Worm (Caenorhabditis elegans) whole organism, L4/young adult: ENCODE results near the gene srd-50.

ENCODE experiments used
- W03F9.2 ChIP-seq: fragments of 150-350 bp; optimal IDR thresholded peaks from 2 replicates; lab custom pipeline; 2014; ENCODE audit warnings: missing biosample characterization, missing genetic modification characterization
- dao-5 ChIP-seq: sonication (generic microtip); optimal IDR thresholded peaks from 2 replicates; lab custom pipeline; 2016; ENCODE audit warnings: missing genotype, missing genetic modification characterization, moderate library complexity, missing compliant biosample characterization
- him-1 ChIP-seq: sonication (generic microtip); optimal IDR thresholded peaks from 2 replicates; lab custom pipeline; 2016; ENCODE audit warnings: missing genotype, missing genetic modification reagents, missing genetic modification characterization, missing compliant biosample characterization

DNA sequence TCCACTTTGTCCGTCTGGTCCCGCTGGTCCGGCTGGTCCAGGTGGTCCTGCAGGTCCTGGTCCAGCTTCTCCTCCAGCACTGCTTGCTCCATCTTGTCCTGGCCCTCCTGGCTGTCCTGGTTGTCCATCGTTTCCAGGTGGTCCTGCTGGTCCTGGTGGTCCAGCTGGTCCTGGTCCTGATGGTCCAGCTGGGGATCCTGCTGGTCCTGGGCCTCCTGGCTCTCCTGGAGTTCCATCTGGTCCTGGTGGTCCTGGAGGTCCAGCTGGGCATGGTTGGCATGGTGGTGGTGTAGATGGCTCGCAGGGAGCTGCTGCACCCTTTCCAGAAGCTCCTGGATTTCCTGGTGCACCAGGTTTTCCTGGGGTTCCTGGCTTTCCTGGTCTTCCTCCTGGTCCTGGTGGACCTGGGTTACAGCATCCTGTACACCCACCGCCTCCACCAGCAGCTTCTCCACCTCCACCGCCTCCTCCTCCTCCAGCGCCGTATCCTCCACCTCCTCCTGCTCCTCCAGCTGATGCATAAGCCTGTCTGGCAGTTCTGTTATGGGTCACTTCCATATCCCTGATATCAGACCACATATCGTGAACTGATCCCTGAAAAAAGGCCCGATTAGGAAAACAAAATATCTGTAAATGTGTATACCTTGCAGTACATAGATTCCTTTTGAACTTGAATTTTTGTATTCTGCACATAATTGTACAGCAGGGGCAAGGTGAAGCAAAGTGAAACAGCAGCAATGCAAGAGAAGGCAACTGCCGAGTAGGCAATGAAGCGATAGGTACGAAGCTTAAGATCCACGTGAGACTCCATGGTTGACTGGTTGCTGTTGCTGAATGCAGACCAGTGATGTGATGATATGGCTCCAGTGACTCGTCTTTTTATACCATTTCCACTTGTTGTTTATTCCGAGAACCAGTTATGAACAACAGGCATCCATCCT lies 14.4 kb downstream of the srd-50 start, which contains the start of gene col-183:
- TF ChIP-seq him-1 (tag; lab: Kevin White, UChicago) = no peak
- no peak for TF ChIP-seq dao-5 (tag; lab: Kevin White, UChicago)
- TF ChIP-seq W03F9.2 (tag; lab: Kevin White, UChicago) = no peak
